Worm (Caenorhabditis elegans): ENCODE data around the gene akap-1.
A peak's percentile ranks its signal among the peaks of the same experiment; 100 is the strongest.

The akap-1 gene

ce11 chrIII:6361560-6361959, 8.4 kb downstream of the akap-1 start:
- TF ChIP-seq fkh-2 (tag; optimal IDR thresholded peaks at IDR 0.05) = no peak
- peak; percentile 98 for TF ChIP-seq pqm-1 (tag; optimal IDR thresholded peaks at IDR 0.05)
- TF ChIP-seq pha-4 (tag; optimal IDR thresholded peaks at IDR 0.05) = peak; percentile 59
- no peak for TF ChIP-seq nhr-11 (tag; optimal IDR thresholded peaks at IDR 0.05)
- TF ChIP-seq jun-1 (tag; optimal IDR thresholded peaks at IDR 0.05) = peak; percentile 19
- peak; percentile 21 for TF ChIP-seq skn-1 (tag; optimal IDR thresholded peaks at IDR 0.05)
- peak; percentile 97 for TF ChIP-seq elt-2 (tag; optimal IDR thresholded peaks at IDR 0.05)
- TF ChIP-seq mdl-1 (tag; optimal IDR thresholded peaks at IDR 0.05) = no peak
- no peak for TF ChIP-seq elt-1 (tag; optimal IDR thresholded peaks at IDR 0.05)

- TF ChIP-seq pha-4 (tag; optimal IDR thresholded peaks at IDR 0.05) (peak; percentile 37), nhr-237 (tag; optimal IDR thresholded peaks at IDR 0.05) (no peak), nhr-43 (tag; optimal IDR thresholded peaks at IDR 0.05; ENCODE audit: poor library complexity, severe bottlenecking) (peak; percentile 71), elt-1 (tag; optimal IDR thresholded peaks at IDR 0.05) (peak; percentile 56), ztf-4 (tag; optimal IDR thresholded peaks at IDR 0.05) (no peak), ama-1 (optimal IDR thresholded peaks at IDR 0.05) (peak; percentile 31), fos-1 (tag; optimal IDR thresholded peaks at IDR 0.05) (peak; percentile 7), nhr-23 (tag; optimal IDR thresholded peaks at IDR 0.05) (peak; percentile 56), unc-39 (tag; optimal IDR thresholded peaks at IDR 0.05) (no peak), lin-39 (tag; optimal IDR thresholded peaks at IDR 0.05) (no peak), jun-1 (tag; optimal IDR thresholded peaks at IDR 0.05) (peak; percentile 40), nhr-25 (tag; optimal IDR thresholded peaks at IDR 0.05) (peak; percentile 51), snpc-4 (tag; optimal IDR thresholded peaks at IDR 0.05) (no peak), nfya-1 (tag; optimal IDR thresholded peaks at IDR 0.05; ENCODE audit: insufficient read depth) (peak; percentile 33)
Measured at ce11 chrIII:6362323-6362922, 9.2 kb downstream of the akap-1 start.

- TF ChIP-seq lin-15B (tag; optimal IDR thresholded peaks at IDR 0.05) (peak; percentile 5), nhr-23 (tag; optimal IDR thresholded peaks at IDR 0.05) (peak; percentile 32), eor-1 (tag; optimal IDR thresholded peaks at IDR 0.05) (no peak), lin-39 (tag; optimal IDR thresholded peaks at IDR 0.05) (peak; percentile 88), nfya-1 (tag; optimal IDR thresholded peaks at IDR 0.05; ENCODE audit: insufficient read depth) (peak; percentile 19), unc-62 (GFP tag; optimal IDR thresholded peaks at IDR 0.05) (peak; percentile 76), R02D3.7 (tag; optimal IDR thresholded peaks at IDR 0.05) (no peak), ceh-82 (tag; optimal IDR thresholded peaks at IDR 0.05) (no peak), elt-1 (tag; optimal IDR thresholded peaks at IDR 0.05) (peak; percentile 72), nhr-76 (tag; optimal IDR thresholded peaks at IDR 0.05) (no peak), nhr-25 (tag; optimal IDR thresholded peaks at IDR 0.05) (peak; percentile 74)
Measured at ce11 chrIII:6364395-6364794, 11.2 kb downstream of the akap-1 start.

- peak; percentile 30 for TF ChIP-seq pha-4 (tag; optimal IDR thresholded peaks at IDR 0.05)
- TF ChIP-seq daf-12 (tag; optimal IDR thresholded peaks at IDR 0.05) = no peak
- no peak for TF ChIP-seq sea-2 (GFP tag; optimal IDR thresholded peaks at IDR 0.05)
- TF ChIP-seq nhr-76 (tag; optimal IDR thresholded peaks at IDR 0.05) = no peak
- TF ChIP-seq fkh-2 (tag; optimal IDR thresholded peaks at IDR 0.05) = no peak
- TF ChIP-seq egl-27 (tag; optimal IDR thresholded peaks at IDR 0.05) = no peak
- peak; percentile 14 for TF ChIP-seq snpc-4 (tag; optimal IDR thresholded peaks at IDR 0.05)
- TF ChIP-seq nhr-23 (tag; optimal IDR thresholded peaks at IDR 0.05) = no peak
- TF ChIP-seq eor-1 (tag; optimal IDR thresholded peaks at IDR 0.05) = no peak
- TF ChIP-seq elt-1 (tag; optimal IDR thresholded peaks at IDR 0.05) = no peak
- TF ChIP-seq nhr-28 (tag; optimal IDR thresholded peaks at IDR 0.05) = no peak
- peak; percentile 10 for TF ChIP-seq lin-39 (tag; optimal IDR thresholded peaks at IDR 0.05)
- no peak for TF ChIP-seq nhr-11 (tag; optimal IDR thresholded peaks at IDR 0.05)
- TF ChIP-seq unc-39 (tag; optimal IDR thresholded peaks at IDR 0.05) = no peak
- no peak for TF ChIP-seq nhr-67 (tag; optimal IDR thresholded peaks at IDR 0.05)
- no peak for TF ChIP-seq jun-1 (tag; optimal IDR thresholded peaks at IDR 0.05)
- no peak for TF ChIP-seq nhr-43 (tag; optimal IDR thresholded peaks at IDR 0.05; ENCODE audit: poor library complexity, severe bottlenecking)
- TF ChIP-seq pqm-1 (tag; optimal IDR thresholded peaks at IDR 0.05) = no peak
- TF ChIP-seq mdl-1 (tag; optimal IDR thresholded peaks at IDR 0.05) = no peak
- TF ChIP-seq ceh-82 (tag; optimal IDR thresholded peaks at IDR 0.05) = no peak
- TF ChIP-seq fos-1 (tag; optimal IDR thresholded peaks at IDR 0.05) = no peak
- no peak for TF ChIP-seq aly-2 (tag; optimal IDR thresholded peaks at IDR 0.05)
- TF ChIP-seq tbx-2 (tag; optimal IDR thresholded peaks at IDR 0.05) = no peak
- peak; percentile 4 for TF ChIP-seq nfya-1 (tag; optimal IDR thresholded peaks at IDR 0.05; ENCODE audit: insufficient read depth)
- no peak for TF ChIP-seq R02D3.7 (tag; optimal IDR thresholded peaks at IDR 0.05)
- no peak for TF ChIP-seq unc-62 (GFP tag; optimal IDR thresholded peaks at IDR 0.05)
- TF ChIP-seq skn-1 (tag; optimal IDR thresholded peaks at IDR 0.05) = no peak
Measured at ce11 chrIII:6367712-6368111, 14.5 kb downstream of the akap-1 start, which contains the start of the genes C56G2.15 and thoc-2. C56G2.15 (minus strand) TSS chrIII:6367899. thoc-2 (plus strand) TSS chrIII:6368042.
